Worm (Caenorhabditis elegans) whole organism, L2 larva: Measurements from ENCODE around the gene ptp-1.

Experiments
- C34F6.9 ChIP-seq: fragments of 150-350 bp; optimal IDR thresholded peaks from 2 replicates; lab custom pipeline; 2014; ENCODE audit warnings: missing biosample characterization, missing genetic modification characterization
- F13H6.1 ChIP-seq: sonication (generic microtip); optimal IDR thresholded peaks from 2 replicates; lab custom pipeline; 2016; ENCODE audit warnings: missing genetic modification characterization, missing compliant biosample characterization
- R02D3.7 ChIP-seq: fragments of 150-350 bp; optimal IDR thresholded peaks from 2 replicates; lab custom pipeline; 2014; ENCODE audit warnings: missing biosample characterization, missing genetic modification characterization
- Y55F3AM.14 ChIP-seq: fragments of 200-800 bp; sonication (Bioruptor generic); optimal IDR thresholded peaks from 2 replicates; lab custom pipeline; 2018; ENCODE audit warnings: mild to moderate bottlenecking, missing genetic modification characterization, missing compliant biosample characterization
- ama-1 ChIP-seq: fragments of 150-350 bp; optimal IDR thresholded peaks from 2 replicates; lab custom pipeline; 2018; ENCODE audit warnings: inconsistent platforms
- blmp-1 ChIP-seq: sonication (generic microtip); optimal IDR thresholded peaks from 2 replicates; lab custom pipeline; 2017; ENCODE audit warnings: missing genetic modification characterization, mild to moderate bottlenecking, missing compliant biosample characterization, antibody characterized with exemption, moderate library complexity; ENCODE audit not compliant: insufficient read depth
- ceh-16 ChIP-seq: fragments of 150-350 bp; optimal IDR thresholded peaks from 2 replicates; lab custom pipeline; 2014; ENCODE audit warnings: missing biosample characterization, missing genetic modification characterization
- crh-2 ChIP-seq: sonication (generic microtip); optimal IDR thresholded peaks from 2 replicates; lab custom pipeline; 2017; ENCODE audit warnings: missing biosample characterization, missing genetic modification characterization
- egl-27 ChIP-seq: sonication (generic microtip); optimal IDR thresholded peaks from 3 replicates; lab custom pipeline; 2017; ENCODE audit warnings: missing biosample characterization, missing genetic modification reagents, missing genetic modification characterization
- elt-1 ChIP-seq: fragments of 150-350 bp; optimal IDR thresholded peaks from 2 replicates; lab custom pipeline; 2014; ENCODE audit warnings: missing biosample characterization, missing genetic modification characterization
- elt-3 ChIP-seq: sonication (generic microtip); optimal IDR thresholded peaks from 2 replicates; lab custom pipeline; 2017; ENCODE audit warnings: missing biosample characterization, missing genetic modification characterization
- fos-1 ChIP-seq: fragments of 150-350 bp; optimal IDR thresholded peaks from 2 replicates; lab custom pipeline; 2014; ENCODE audit warnings: missing biosample characterization, missing genetic modification characterization
- gmeb-1 ChIP-seq: fragments of 150-350 bp; optimal IDR thresholded peaks from 2 replicates; lab custom pipeline; 2014; ENCODE audit warnings: missing biosample characterization, missing genetic modification characterization
- lin-11 ChIP-seq: fragments of 150-350 bp; sonication (generic microtip); optimal IDR thresholded peaks from 2 replicates; lab custom pipeline; 2014; ENCODE audit warnings: missing biosample characterization, missing genetic modification characterization, inconsistent platforms, mixed read lengths
- lin-39 ChIP-seq: fragments of 150-350 bp; optimal IDR thresholded peaks from 2 replicates; lab custom pipeline; 2014; ENCODE audit warnings: missing biosample characterization, missing genetic modification reagents, missing genetic modification characterization
- lsy-2 ChIP-seq, 2 experiments: fragments of 150-350 bp in 1 of 2; sonication (generic microtip) in 1 of 2; optimal IDR thresholded peaks; 2 replicates each; lab custom pipeline; 2014 to 2017; ENCODE audit warnings: missing biosample characterization in 2 of 2, missing genetic modification characterization in 2 of 2
- mab-5 ChIP-seq: fragments of 150-350 bp; optimal IDR thresholded peaks from 2 replicates; lab custom pipeline; 2014; ENCODE audit warnings: missing biosample characterization, missing genetic modification characterization
- nhr-10 ChIP-seq: sonication (generic microtip); optimal IDR thresholded peaks from 2 replicates; lab custom pipeline; 2017; ENCODE audit warnings: missing biosample characterization, missing genetic modification characterization
- nhr-11 ChIP-seq: fragments of 150-350 bp; optimal IDR thresholded peaks from 2 replicates; lab custom pipeline; 2014; ENCODE audit warnings: missing biosample characterization, missing genetic modification characterization
- nhr-12 ChIP-seq: fragments of 150-350 bp; optimal IDR thresholded peaks from 2 replicates; lab custom pipeline; 2014; ENCODE audit warnings: missing biosample characterization, missing genetic modification characterization
- nhr-129 ChIP-seq: fragments of 150-350 bp; optimal IDR thresholded peaks from 2 replicates; lab custom pipeline; 2014; ENCODE audit warnings: missing biosample characterization, missing genetic modification characterization
- nhr-21 ChIP-seq: fragments of 150-350 bp; optimal IDR thresholded peaks from 2 replicates; lab custom pipeline; 2014; ENCODE audit warnings: missing biosample characterization, missing genetic modification characterization
- nhr-237 ChIP-seq: fragments of 150-350 bp; optimal IDR thresholded peaks from 2 replicates; lab custom pipeline; 2014; ENCODE audit warnings: missing biosample characterization, missing genetic modification characterization
- nhr-25 ChIP-seq: fragments of 150-350 bp; sonication (generic microtip); optimal IDR thresholded peaks from 3 replicates; lab custom pipeline; 2014; ENCODE audit warnings: missing biosample characterization, missing genetic modification characterization
- nhr-6 ChIP-seq: fragments of 150-350 bp; optimal IDR thresholded peaks from 2 replicates; lab custom pipeline; 2014; ENCODE audit warnings: missing biosample characterization, missing genetic modification characterization
- sem-4 ChIP-seq: fragments of 150-350 bp; optimal IDR thresholded peaks from 2 replicates; lab custom pipeline; 2014; ENCODE audit warnings: missing biosample characterization, missing genetic modification reagents, missing genetic modification characterization
- sma-3 ChIP-seq: sonication (generic microtip); optimal IDR thresholded peaks from 2 replicates; lab custom pipeline; 2016; ENCODE audit warnings: missing genetic modification reagents, missing genetic modification characterization, missing compliant biosample characterization
- sma-9 ChIP-seq, 2 experiments: fragments of 150-350 bp in 1 of 2; sonication (generic microtip) in 1 of 2; optimal IDR thresholded peaks; 2 replicates each; lab custom pipeline; 2014 to 2016; ENCODE audit warnings: missing genetic modification characterization in 2 of 2, mild to moderate bottlenecking in 1 of 2, missing biosample characterization in 1 of 2, missing compliant biosample characterization in 1 of 2, missing genetic modification reagents in 1 of 2, moderate library complexity in 1 of 2
- unc-39 ChIP-seq: fragments of 150-350 bp; optimal IDR thresholded peaks from 2 replicates; lab custom pipeline; 2014; ENCODE audit warnings: missing biosample characterization, missing genetic modification characterization
- unc-55 ChIP-seq: fragments of 150-350 bp; sonication (generic microtip); optimal IDR thresholded peaks from 3 replicates; lab custom pipeline; 2014; ENCODE audit warnings: missing biosample characterization, missing genetic modification reagents, missing genetic modification characterization
- zag-1 ChIP-seq: fragments of 150-350 bp; optimal IDR thresholded peaks from 2 replicates; lab custom pipeline; 2014; ENCODE audit warnings: missing biosample characterization, missing genetic modification characterization
- ztf-1 ChIP-seq: fragments of 200-800 bp; sonication (Bioruptor generic); conservative IDR thresholded peaks from 2 replicates; pipeline ENCODE4 v1.3.6; 2022; ENCODE audit warnings: missing genetic modification characterization, missing compliant biosample characterization

The ptp-1 gene

DNA sequence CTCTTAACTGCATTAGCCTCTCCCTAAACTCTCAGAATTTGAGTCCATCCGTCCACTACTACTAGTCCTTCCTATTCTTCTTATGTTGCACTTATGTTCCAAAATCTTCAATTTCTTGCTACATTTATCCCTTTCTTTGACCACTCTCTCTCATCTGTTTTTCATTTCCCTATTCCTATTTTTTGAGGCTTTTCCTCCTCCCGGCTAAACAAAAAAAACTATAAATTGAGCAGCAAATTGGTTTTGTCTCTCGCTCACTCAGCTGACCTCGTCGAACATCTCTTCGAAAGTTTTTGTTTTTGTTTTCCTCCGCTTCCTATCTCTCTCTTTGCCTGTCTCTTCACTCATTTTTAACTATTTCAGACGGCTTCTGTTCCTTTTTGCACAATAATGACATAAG is at the start of gene ptp-1:
Gene ptp-1 (plus strand): TSS at position 358 of the 400 bp plus-strand sequence.
- TF ChIP-seq C34F6.9 (tag; lab: Kevin White, UChicago): peak; percentile 11
- TF ChIP-seq ztf-1 (GFP tag; lab: Robert Waterston, UW): no peak

DNA sequence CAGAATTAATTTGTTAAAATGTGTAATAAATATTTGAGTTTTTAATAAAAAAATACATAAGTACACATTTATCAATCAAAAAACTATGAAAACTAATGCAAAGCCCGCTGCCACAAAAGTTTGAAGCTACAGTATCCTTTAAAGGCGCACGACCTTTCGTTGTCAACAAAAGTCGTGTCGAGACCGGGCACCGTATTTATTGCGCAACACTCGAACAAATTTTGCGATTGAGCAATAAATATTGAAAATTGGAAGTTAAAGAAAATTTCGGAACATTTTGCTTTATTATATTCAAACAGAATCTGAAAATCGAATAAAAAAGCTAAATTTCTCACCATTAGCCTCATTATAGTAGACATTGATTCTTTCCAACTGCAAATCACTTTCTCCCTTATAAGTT is 49.4 kb upstream of the ptp-1 start:
- no peak for TF ChIP-seq R02D3.7 (tag; lab: Kevin White, UChicago)
- no peak for TF ChIP-seq lsy-2 (tag; optimal IDR thresholded peaks at IDR 0.05; lab: Kevin White, UChicago)
- TF ChIP-seq gmeb-1 (tag; lab: Kevin White, UChicago): no peak
- no peak for TF ChIP-seq crh-2
- no peak for TF ChIP-seq F13H6.1 (tag; lab: Kevin White, UChicago)
- no peak for TF ChIP-seq elt-3
- TF ChIP-seq sem-4 (tag; lab: Kevin White, UChicago): no peak
- no peak for TF ChIP-seq Y55F3AM.14 (GFP tag; lab: Kevin White, UChicago)
- no peak for TF ChIP-seq nhr-21
- TF ChIP-seq lin-39 (tag; lab: Kevin White, UChicago): no peak
- TF ChIP-seq sma-3: no peak
- no peak for TF ChIP-seq C34F6.9 (tag; lab: Kevin White, UChicago)

- TF ChIP-seq nhr-11 (tag; lab: Kevin White, UChicago): no peak
- TF ChIP-seq ceh-16: no peak
- TF ChIP-seq blmp-1 (tag; lab: Kevin White, UChicago): no peak
- no peak for TF ChIP-seq nhr-21
- no peak for TF ChIP-seq sma-3
- TF ChIP-seq fos-1 (tag; lab: Kevin White, UChicago): no peak
- TF ChIP-seq R02D3.7 (tag; lab: Kevin White, UChicago): no peak
- TF ChIP-seq nhr-10: no peak
- TF ChIP-seq sem-4 (tag; lab: Kevin White, UChicago): no peak
- no peak for TF ChIP-seq nhr-6 (tag; lab: Kevin White, UChicago)
- TF ChIP-seq lin-11 (tag; lab: Kevin White, UChicago): no peak
- TF ChIP-seq unc-39 (tag; lab: Kevin White, UChicago): no peak
Measured at ce11 chrIII:3541539-3541938, 49.0 kb upstream of the ptp-1 start, which contains the start of gene ben-1. Gene ben-1, minus strand, starts transcription at chrIII:3541639.

- TF ChIP-seq sma-3: no peak
- TF ChIP-seq mab-5 (tag; lab: Kevin White, UChicago): no peak
- no peak for TF ChIP-seq Y55F3AM.14 (GFP tag; lab: Kevin White, UChicago)
- TF ChIP-seq nhr-129 (tag; lab: Kevin White, UChicago): peak; percentile 22
- no peak for TF ChIP-seq lin-11 (tag; lab: Kevin White, UChicago)
- TF ChIP-seq zag-1: peak; percentile 85
- peak; percentile 28 for TF ChIP-seq unc-55 (GFP tag; lab: Kevin White, UChicago)
- peak; percentile 35 for TF ChIP-seq C34F6.9 (tag; lab: Kevin White, UChicago)
- peak; percentile 1 for TF ChIP-seq sem-4 (tag; lab: Kevin White, UChicago)
- no peak for TF ChIP-seq egl-27 (tag; lab: Kevin White, UChicago)
- no peak for TF ChIP-seq nhr-11 (tag; lab: Kevin White, UChicago)
- no peak for TF ChIP-seq ama-1 (lab: Kevin White, UChicago)
- no peak for TF ChIP-seq elt-1 (tag; lab: Kevin White, UChicago)
- no peak for TF ChIP-seq nhr-12
- TF ChIP-seq lsy-2 (tag; optimal IDR thresholded peaks at IDR 0.05; lab: Kevin White, UChicago): peak in 1 of 2 experiments; percentile 26
- peak; percentile 19 for TF ChIP-seq F13H6.1 (tag; lab: Kevin White, UChicago)
- TF ChIP-seq nhr-237 (tag; lab: Kevin White, UChicago): no peak
- TF ChIP-seq crh-2: no peak
Measured at ce11 chrIII:3542105-3542504, 48.4 kb upstream of the ptp-1 start.

DNA sequence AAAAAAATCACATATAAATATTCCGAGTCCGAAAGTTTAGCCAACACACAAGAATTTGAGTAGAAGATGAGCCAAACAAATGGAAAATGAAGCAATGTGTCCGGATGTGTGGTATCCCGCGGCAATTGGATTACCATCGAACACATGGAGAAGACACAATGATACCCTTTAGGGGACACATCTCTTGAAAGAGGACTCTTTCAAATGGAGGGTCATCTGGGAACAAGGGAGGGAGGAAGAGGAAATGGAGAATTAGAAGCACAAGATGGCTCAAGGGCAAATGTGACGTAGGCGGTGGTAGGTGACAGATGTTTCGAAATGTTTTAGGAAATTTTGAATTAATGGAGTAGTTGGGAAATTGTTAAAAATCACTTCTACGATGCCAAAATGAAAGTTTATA is 47.5 kb upstream of the ptp-1 start:
- TF ChIP-seq nhr-25 (tag; lab: Kevin White, UChicago) (no peak), sma-9 (GFP tag; optimal IDR thresholded peaks at IDR 0.05; lab: Kevin White, UChicago) (peak; percentile 1), sma-9 (tag; optimal IDR thresholded peaks at IDR 0.05; lab: Kevin White, UChicago) (no peak), zag-1 (peak; percentile 47), sem-4 (tag; lab: Kevin White, UChicago) (peak; percentile 43), C34F6.9 (tag; lab: Kevin White, UChicago) (peak; percentile 24)
